Worm (Caenorhabditis elegans): ENCODE results near the gene T01D1.3.

Gene T01D1.3

DNA sequence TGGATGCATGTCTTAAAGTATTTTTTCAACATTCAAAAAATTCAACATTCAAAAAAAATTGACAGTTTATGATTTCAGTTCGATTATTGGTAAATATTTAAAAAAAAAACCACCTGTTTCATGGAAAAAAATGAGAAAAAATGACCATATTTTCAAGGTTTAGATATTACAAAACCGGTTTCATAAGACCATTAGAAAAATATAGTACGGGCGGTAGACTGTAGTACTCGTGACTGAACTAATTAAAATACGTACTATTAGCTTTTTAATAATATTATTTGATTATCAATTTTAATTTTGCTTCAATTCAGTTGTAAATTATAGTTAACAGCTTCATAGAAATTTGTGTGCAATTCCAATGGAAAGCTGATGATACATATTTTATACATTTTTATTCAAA, 854 bp upstream of the T01D1.3 start:
- TF ChIP-seq C17E4.6 (GFP tag; IDR thresholded peaks at IDR 0.05) (no peak), sptf-2 (GFP tag; optimal IDR thresholded peaks at IDR 0.05) (no peak), hmg-1.2 (GFP tag; IDR thresholded peaks at IDR 0.05) (no peak), akir-1 (GFP tag; optimal IDR thresholded peaks at IDR 0.05) (no peak)

DNA sequence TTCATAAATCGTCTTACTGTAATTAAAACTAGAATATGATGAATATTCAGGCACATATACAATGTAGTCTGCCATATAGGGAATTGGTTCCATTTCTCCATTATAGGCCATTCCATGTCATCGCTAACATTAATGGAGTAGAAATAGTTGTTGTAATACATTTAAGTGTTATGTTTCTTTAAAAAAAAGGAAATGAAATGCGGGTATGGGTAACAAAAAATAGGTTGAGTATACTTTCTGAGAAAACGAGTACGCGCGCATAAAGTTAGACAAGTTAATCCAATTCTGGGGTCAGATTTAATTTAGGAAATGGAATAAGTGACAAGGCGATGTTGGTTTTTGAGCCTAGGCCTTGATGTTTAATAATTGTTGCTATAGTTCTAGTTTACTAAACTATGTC, 2.1 kb downstream of the T01D1.3 start, which contains the start of gene T01D1.7:
Gene T01D1.7 (minus strand): TSS at position 101 of the 400 bp plus-strand sequence.
- TF ChIP-seq F49E8.2 (tag; optimal IDR thresholded peaks at IDR 0.05; ENCODE audit: insufficient read depth), result no peak
- no peak for TF ChIP-seq dpff-1 (tag; optimal IDR thresholded peaks at IDR 0.05)

DNA sequence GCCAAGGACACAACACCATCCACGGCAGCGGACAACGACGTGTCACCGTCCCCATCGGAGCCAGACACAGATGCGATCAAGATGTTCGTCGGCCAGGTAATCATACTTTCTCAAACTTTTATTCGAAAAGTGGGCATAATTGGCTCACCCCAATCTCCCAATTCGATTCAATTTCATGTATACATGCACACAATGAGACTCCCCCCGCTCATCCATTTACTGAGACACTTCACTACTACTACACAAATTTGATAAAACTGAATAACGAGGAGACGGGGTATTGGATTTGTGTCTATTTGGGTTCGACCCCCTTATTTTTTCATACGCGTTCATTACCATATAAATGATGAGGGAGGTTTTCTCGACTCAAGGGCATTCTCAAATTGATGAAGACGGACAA, 12.5 kb downstream of the T01D1.3 start:
- TF ChIP-seq fkh-3 (tag; optimal IDR thresholded peaks at IDR 0.05), result no peak

DNA sequence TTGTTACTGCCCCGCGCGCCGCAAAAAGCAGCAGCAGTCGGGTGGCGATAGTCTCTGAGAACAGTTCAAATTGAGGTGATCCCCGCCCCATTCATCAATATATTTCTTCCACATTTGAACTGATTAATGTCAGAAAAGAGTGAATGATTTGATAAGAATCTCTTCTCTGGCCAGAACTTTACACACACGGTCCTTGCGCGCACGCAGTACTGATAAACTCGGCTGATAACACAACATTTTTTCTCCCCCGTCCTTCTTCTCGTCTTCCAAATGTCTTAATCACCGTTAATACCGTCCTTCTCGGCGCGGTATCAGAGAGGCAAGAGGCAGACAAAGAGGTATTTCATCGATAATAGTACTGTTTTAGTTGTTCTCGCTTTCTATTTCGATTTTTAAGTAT, 13.6 kb downstream of the T01D1.3 start, which contains the start of gene etr-1:
Gene etr-1 (plus strand): TSS at position 193 of the 400 bp plus-strand sequence.
- TF ChIP-seq nhr-179 (tag; optimal IDR thresholded peaks at IDR 0.05) (no peak), egl-44 (GFP tag; IDR thresholded peaks at IDR 0.05) (peak; percentile 59; the same call in 1 of the 2 replicates), nfya-2 (GFP tag; IDR thresholded peaks at IDR 0.05) (no peak), cebp-1 (GFP tag; IDR thresholded peaks at IDR 0.05) (no peak), cebp-1 (tag; optimal IDR thresholded peaks at IDR 0.05) (peak; percentile 31), nhr-80 (tag; optimal IDR thresholded peaks at IDR 0.05) (peak; percentile 99), dox-1 (GFP tag; IDR thresholded peaks at IDR 0.05) (peak; percentile 83), nhr-27 (tag; optimal IDR thresholded peaks at IDR 0.05) (no peak), chd-7 (tag; optimal IDR thresholded peaks at IDR 0.05) (no peak), ets-4 (GFP tag; optimal IDR thresholded peaks at IDR 0.05) (peak; percentile 83), egrh-3 (GFP tag; IDR thresholded peaks at IDR 0.05) (no peak), hmg-1.2 (GFP tag; IDR thresholded peaks at IDR 0.05) (0 out of 2 replicates have a peak, but pooled peaks have one; percentile 7), Y53F4B.3 (GFP tag; IDR thresholded peaks at IDR 0.05) (no peak), aptf-2 (GFP tag; conservative IDR thresholded peaks at IDR 0.05) (no peak), nfyb-1 (GFP tag; IDR thresholded peaks at IDR 0.05) (0 out of 2 replicates have a peak, but pooled peaks have one; percentile 21), ekl-4 (GFP tag; IDR thresholded peaks at IDR 0.05) (no peak), Y79H2A.3 (GFP tag; conservative IDR thresholded peaks at IDR 0.05) (no peak), tbp1 (GFP tag; optimal IDR thresholded peaks at IDR 0.05) (peak; percentile 9), ceh-58 (GFP tag; IDR thresholded peaks at IDR 0.05) (no peak), C06A6.2 (GFP tag; conservative IDR thresholded peaks at IDR 0.05) (no peak), let-607 (tag; optimal IDR thresholded peaks at IDR 0.05) (no peak), cebp-2 (GFP tag; IDR thresholded peaks at IDR 0.05) (no peak), ceh-91 (GFP tag; IDR thresholded peaks at IDR 0.05) (no peak), mel-28 (tag; optimal IDR thresholded peaks at IDR 0.05; ENCODE audit: borderline replicate concordance) (no peak), B0336.3 (GFP tag; IDR thresholded peaks at IDR 0.05) (no peak), gei-17 (GFP tag; optimal IDR thresholded peaks at IDR 0.05) (no peak), F23B12.7 (tag; optimal IDR thresholded peaks at IDR 0.05; ENCODE audit: insufficient read depth) (no peak), lin-40 (tag; optimal IDR thresholded peaks at IDR 0.05) (peak; percentile 19), lag-1 (GFP tag; IDR thresholded peaks at IDR 0.05) (no peak), nhr-120 (GFP tag; IDR thresholded peaks at IDR 0.05) (no peak), mxl-1 (tag; optimal IDR thresholded peaks at IDR 0.05) (no peak), ztf-3 (GFP tag; optimal IDR thresholded peaks at IDR 0.05) (no peak), Y95B8A.8 (GFP tag; IDR thresholded peaks at IDR 0.05) (no peak), zim-3 (tag; optimal IDR thresholded peaks at IDR 0.05) (no peak), rcor-1 (GFP tag; IDR thresholded peaks at IDR 0.05) (no peak), sdz-38 (tag; optimal IDR thresholded peaks at IDR 0.05) (no peak), mcd-1 (GFP tag; IDR thresholded peaks at IDR 0.05) (peak; percentile 25; the same call in 1 of the 2 replicates), attf-5 (GFP tag; optimal IDR thresholded peaks at IDR 0.05) (peak; percentile 50)

Measured in whole organism, young adult.